Worm (Caenorhabditis elegans) whole organism, midembryonic: ENCODE measurements around the gene glt-5.

Experiments used
- T22C8.4 ChIP-seq: fragments of 200-800 bp; sonication (Bioruptor generic); IDR thresholded peaks from 2 replicates; pipeline ENCODE4 v1.3.6; 2022; ENCODE audit warnings: missing genetic modification characterization, missing compliant biosample characterization
- cog-1 ChIP-seq: sonication (generic microtip); optimal IDR thresholded peaks from 2 replicates; lab custom pipeline; 2016; ENCODE audit warnings: missing genetic modification characterization, missing compliant biosample characterization
- klf-2 ChIP-seq: fragments of 200-800 bp; sonication (Bioruptor generic); conservative IDR thresholded peaks from 2 replicates; pipeline ENCODE4 v1.3.6; 2022; ENCODE audit warnings: missing genetic modification reagents, missing genetic modification characterization, missing compliant biosample characterization
- med-1 ChIP-seq: sonication (generic microtip); optimal IDR thresholded peaks from 2 replicates; lab custom pipeline; 2017; ENCODE audit warnings: missing genetic modification characterization, mild to moderate bottlenecking, missing compliant biosample characterization, antibody characterized with exemption, missing genetic modification reagents; ENCODE audit not compliant: insufficient read depth
- ref-1 ChIP-seq: fragments of 200-800 bp; sonication (Bioruptor generic); conservative IDR thresholded peaks from 2 replicates; pipeline ENCODE4 v1.3.6; 2022; ENCODE audit warnings: missing genetic modification reagents, missing genetic modification characterization, missing compliant biosample characterization
- ztf-23 ChIP-seq: fragments of 200-800 bp; sonication (Bioruptor generic); IDR thresholded peaks from 2 replicates; pipeline ENCODE4 v1.3.6; 2022; ENCODE audit warnings: missing genetic modification reagents, missing genetic modification characterization, missing compliant biosample characterization
- ztf-29 ChIP-seq: fragments of 200-800 bp; sonication (Bioruptor generic); IDR thresholded peaks from 2 replicates; pipeline ENCODE4 v1.3.6; 2022; ENCODE audit warnings: missing genetic modification reagents, missing genetic modification characterization, missing compliant biosample characterization

DNA sequence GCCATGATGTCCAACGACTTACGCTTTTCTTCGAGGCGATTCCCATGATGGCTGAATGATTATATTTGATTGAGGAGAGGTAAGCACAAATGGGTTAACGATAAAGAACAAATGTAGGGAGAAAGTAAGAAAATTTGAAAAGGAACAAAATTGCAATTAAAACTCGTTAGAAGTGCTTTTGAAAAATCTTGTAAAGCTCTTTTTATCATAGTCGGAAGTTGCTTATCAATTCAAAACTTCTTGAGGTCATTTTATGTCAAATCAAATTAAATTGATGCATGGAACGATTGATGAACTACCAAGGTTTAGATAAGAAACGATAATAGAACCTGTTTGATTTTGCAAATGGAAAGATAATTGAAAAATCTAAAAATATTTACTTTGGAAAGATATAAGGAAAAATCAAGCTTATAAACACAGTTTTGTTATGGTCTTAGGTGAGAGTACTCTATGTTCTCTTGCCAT is at the start of gene glt-5:
- no peak for TF ChIP-seq T22C8.4
- no peak for TF ChIP-seq cog-1 (tag; lab: Kevin White, UChicago)
- TF ChIP-seq klf-2 (GFP tag; lab: Robert Waterston, UW), result no peak
- no peak for TF ChIP-seq ztf-23 (GFP tag; lab: Robert Waterston, UW)
- TF ChIP-seq ref-1, result no peak
- no peak for TF ChIP-seq med-1 (GFP tag; lab: Kevin White, UChicago)
- TF ChIP-seq ztf-29 (GFP tag; lab: Robert Waterston, UW), result no peak
